Fruit fly (Drosophila melanogaster): ENCODE measurements around the gene capt.
A peak's percentile ranks its signal among the peaks of the same experiment; 100 is the strongest.

capt gene

DNA sequence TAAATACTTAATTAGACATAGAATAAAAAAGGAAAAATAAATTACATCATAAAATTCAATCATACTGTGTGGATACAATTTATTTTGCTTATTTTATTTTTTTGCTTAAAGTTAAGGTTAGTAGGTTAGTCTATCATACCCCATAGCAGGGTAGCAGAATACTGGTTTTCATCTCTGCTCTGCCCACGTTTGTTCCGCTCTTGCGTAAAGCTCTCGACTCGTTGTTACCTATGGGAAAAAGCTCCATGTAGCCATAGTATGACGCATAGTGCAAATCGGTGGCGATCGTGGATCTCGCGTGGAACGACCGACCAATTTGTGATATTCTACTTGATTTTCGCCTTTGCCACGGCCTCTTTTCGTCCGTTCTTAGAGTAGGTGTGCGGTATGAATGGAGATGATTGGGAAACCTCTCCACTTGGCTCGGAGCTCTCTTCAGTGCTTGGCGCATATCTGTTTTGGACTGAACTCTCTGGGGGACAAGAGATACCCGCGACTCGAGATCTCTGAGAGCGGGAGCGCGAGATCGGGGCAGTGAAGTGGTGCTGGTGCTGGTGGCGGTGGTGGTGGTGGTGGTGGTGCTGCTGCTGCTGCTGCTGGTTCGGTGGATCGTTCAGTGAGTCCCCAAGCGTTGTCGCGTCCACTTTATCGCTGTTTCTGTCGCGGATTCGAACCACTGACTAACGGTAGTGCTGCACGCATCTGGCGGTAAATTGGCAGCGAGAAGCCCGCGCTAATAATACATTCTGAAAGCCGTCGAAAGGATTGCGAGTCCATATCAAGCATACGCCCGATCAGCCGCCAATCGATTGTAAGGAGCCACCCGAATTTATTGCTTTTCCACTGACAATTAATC, 27.8 kb upstream of the capt start, which contains the start of gene CG5001 (continued):
- peak; percentile 76 for TF ChIP-seq onecut (GFP tag; IDR thresholded peaks at IDR 0.05)
- no peak for TF ChIP-seq tio (GFP tag; optimal IDR thresholded peaks at IDR 0.05)
- peak; percentile 68 for TF ChIP-seq Oaz (GFP tag; IDR thresholded peaks at IDR 0.05)
- no peak for TF ChIP-seq Stat92E (GFP tag; optimal IDR thresholded peaks at IDR 0.05)
- TF ChIP-seq Dp (GFP tag; optimal IDR thresholded peaks at IDR 0.05) = no peak
- no peak for TF ChIP-seq CG42726 (GFP tag; IDR thresholded peaks at IDR 0.05; ENCODE audit: partially characterized antibody)
- TF ChIP-seq salm (tag; optimal IDR thresholded peaks at IDR 0.05) = peak; percentile 74
- TF ChIP-seq CG9215 (GFP tag; IDR thresholded peaks at IDR 0.05) = peak; percentile 76
- TF ChIP-seq CG11398 (GFP tag; optimal IDR thresholded peaks at IDR 0.05) = no peak
- TF ChIP-seq ham (GFP tag; IDR thresholded peaks at IDR 0.05) = no peak
- TF ChIP-seq CG15269 (tag; optimal IDR thresholded peaks at IDR 0.05) = peak; percentile 93
- peak; percentile 43 for TF ChIP-seq org-1 (GFP tag; optimal IDR thresholded peaks at IDR 0.05)
- peak; percentile 73 for TF ChIP-seq fd3F (GFP tag; optimal IDR thresholded peaks at IDR 0.05)
- TF ChIP-seq CG6791 (GFP tag; IDR thresholded peaks at IDR 0.05; ENCODE audit: partially characterized antibody) = no peak
- TF ChIP-seq cwo (GFP tag; optimal IDR thresholded peaks at IDR 0.05) = peak; percentile 76
- peak; percentile 79 for TF ChIP-seq Ssrp (tag; optimal IDR thresholded peaks at IDR 0.05)
- TF ChIP-seq Med (GFP tag) = peak; percentile 94
- TF ChIP-seq jing (GFP tag; optimal IDR thresholded peaks at IDR 0.05) = no peak
- TF ChIP-seq Hr3 (GFP tag; optimal IDR thresholded peaks at IDR 0.05) = peak; percentile 82
- no peak for TF ChIP-seq CG17612 (GFP tag; IDR thresholded peaks at IDR 0.05)
- peak; percentile 60 for TF ChIP-seq Nf-YB (GFP tag; optimal IDR thresholded peaks at IDR 0.05)
- peak; percentile 36; the same call in 1 of the 2 replicates for TF ChIP-seq bowl (GFP tag; IDR thresholded peaks at IDR 0.05)
- TF ChIP-seq Scr (GFP tag; IDR thresholded peaks at IDR 0.05; ENCODE audit: partially characterized antibody) = 0 out of 2 replicates have a peak, but pooled peaks have one; percentile 12
- peak; percentile 90 for TF ChIP-seq CG18262 (tag; optimal IDR thresholded peaks at IDR 0.05)
- TF ChIP-seq bbx (GFP tag; IDR thresholded peaks at IDR 0.05; ENCODE audit: partially characterized antibody) = no peak
- TF ChIP-seq CG10147 (GFP tag; optimal IDR thresholded peaks at IDR 0.05) = peak; percentile 80
- no peak for TF ChIP-seq dan (GFP tag; IDR thresholded peaks at IDR 0.05)
- peak; percentile 90 for TF ChIP-seq CG12769 (tag; optimal IDR thresholded peaks at IDR 0.05)
- TF ChIP-seq tx (GFP tag; optimal IDR thresholded peaks at IDR 0.05) = peak; percentile 66
- TF ChIP-seq crc (GFP tag; optimal IDR thresholded peaks at IDR 0.05) = peak; percentile 34
- peak; percentile 54 for TF ChIP-seq CG7987 (GFP tag; optimal IDR thresholded peaks at IDR 0.05)
- peak; percentile 64 for TF ChIP-seq CG18619 (GFP tag; optimal IDR thresholded peaks at IDR 0.05)
- peak; percentile 61 for TF ChIP-seq CG13775 (GFP tag; optimal IDR thresholded peaks at IDR 0.05)
- peak; percentile 30 for TF ChIP-seq CG3995 (GFP tag; optimal IDR thresholded peaks at IDR 0.05)
- peak; percentile 7 for TF ChIP-seq sima (GFP tag; optimal IDR thresholded peaks at IDR 0.05)
- no peak for TF ChIP-seq eve (GFP tag; optimal IDR thresholded peaks at IDR 0.05)
- TF ChIP-seq Dref (GFP tag; IDR thresholded peaks at IDR 0.05) = 0 out of 2 replicates have a peak, but pooled peaks have one; percentile 9
- TF ChIP-seq ac (GFP tag; optimal IDR thresholded peaks at IDR 0.05) = no peak
- peak; percentile 71 for TF ChIP-seq peb (GFP tag; IDR thresholded peaks at IDR 0.05)
- TF ChIP-seq CG4424 (GFP tag; optimal IDR thresholded peaks at IDR 0.05) = peak; percentile 80
- no peak for TF ChIP-seq CG8359 (GFP tag; optimal IDR thresholded peaks at IDR 0.05; ENCODE audit: borderline replicate concordance)
- peak; percentile 68 for TF ChIP-seq CHES-1-like (GFP tag; optimal IDR thresholded peaks at IDR 0.05)
- peak; percentile 58 for TF ChIP-seq en (GFP tag; optimal IDR thresholded peaks at IDR 0.05)
- peak; percentile 76 for TF ChIP-seq CG10209 (GFP tag; optimal IDR thresholded peaks at IDR 0.05)
- peak in 1 of 2 experiments; percentile 7 for TF ChIP-seq insv (GFP tag; optimal IDR thresholded peaks at IDR 0.05)
- TF ChIP-seq MTF-1 (GFP tag; optimal IDR thresholded peaks at IDR 0.05; ENCODE audit: borderline replicate concordance) = peak; percentile 82
- no peak for TF ChIP-seq luna (GFP tag; optimal IDR thresholded peaks at IDR 0.05)
- peak; percentile 100 for TF ChIP-seq CG6175 (GFP tag; IDR thresholded peaks at IDR 0.05)
